Worm (Caenorhabditis elegans) whole organism, young adult: Measurements from ENCODE around the gene T26E4.7.

Experiments
- F52B5.7 ChIP-seq: sonication (generic microtip); optimal IDR thresholded peaks from 2 replicates; lab custom pipeline; 2016; ENCODE audit warnings: mild to moderate bottlenecking, missing genetic modification characterization, missing compliant biosample characterization
- ceh-79 ChIP-seq: sonication (generic microtip); optimal IDR thresholded peaks from 2 replicates; lab custom pipeline; 2017; ENCODE audit warnings: mild to moderate bottlenecking, missing genetic modification characterization, missing compliant biosample characterization
- unc-130 ChIP-seq: sonication (generic microtip); optimal IDR thresholded peaks from 2 replicates; lab custom pipeline; 2016; ENCODE audit warnings: missing genetic modification reagents, missing genetic modification characterization, missing compliant biosample characterization

ce11 chrV:15781086-15781485 is 12.3 kb upstream of the T26E4.7 start, which contains the start of gene T26E4.2:
- no peak for TF ChIP-seq ceh-79 (tag; lab: Kevin White, UChicago)
- TF ChIP-seq F52B5.7 (tag; lab: Kevin White, UChicago) = no peak
- TF ChIP-seq unc-130 (GFP tag; lab: Kevin White, UChicago) = no peak
